Fruit fly (Drosophila melanogaster): ENCODE measurements around the gene neo.

Gene neo

DNA sequence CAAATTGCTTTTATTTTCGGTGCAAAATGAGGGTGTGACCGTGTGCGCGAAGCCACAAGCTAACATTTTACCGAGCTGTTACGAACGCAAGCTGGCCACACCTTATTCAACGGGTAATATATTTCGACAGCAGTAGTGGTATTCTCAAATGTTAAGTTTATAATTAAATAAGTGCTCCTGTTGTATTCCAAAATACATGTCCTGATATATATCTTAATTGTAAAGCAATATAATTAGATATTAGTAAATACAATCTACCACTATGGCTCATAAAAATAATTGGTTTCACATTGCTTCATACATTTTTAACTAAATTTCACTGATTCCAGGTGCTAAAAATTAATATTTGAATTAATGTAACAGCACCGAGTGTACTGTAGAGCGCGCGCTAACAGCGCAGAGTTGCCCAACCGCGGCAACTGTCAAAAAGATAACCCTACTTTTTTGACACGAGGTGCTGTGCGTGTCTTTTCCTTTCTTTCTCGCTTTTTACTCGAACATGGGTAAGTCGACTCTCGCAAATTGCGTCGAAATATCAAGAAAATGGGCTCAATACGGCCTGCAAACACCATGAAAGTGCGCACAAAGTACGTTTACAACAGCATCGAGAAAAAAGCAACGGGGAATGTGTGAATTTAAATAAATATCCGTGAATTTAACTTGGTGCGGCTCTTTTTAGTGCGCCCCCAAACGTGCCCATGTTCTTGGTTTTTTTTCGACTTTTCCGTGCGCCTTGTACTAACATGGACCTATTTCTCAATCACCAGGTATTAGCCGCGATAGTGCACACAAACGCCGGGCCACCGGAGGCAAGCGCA lies 42.7 kb downstream of the neo start, which contains the start of the genes CG15514 and RpS8 (continued):
- TF ChIP-seq Trl (optimal IDR thresholded peaks at IDR 0.05) (no peak), Trl (GFP tag; optimal IDR thresholded peaks at IDR 0.05) (peak; percentile 41), CG17186 (GFP tag; optimal IDR thresholded peaks at IDR 0.05) (peak; percentile 100), pnt (GFP tag; optimal IDR thresholded peaks at IDR 0.05) (no peak), TFAM (GFP tag; optimal IDR thresholded peaks at IDR 0.05) (no peak), Hr78 (GFP tag; optimal IDR thresholded peaks at IDR 0.05) (no peak), CG12391 (tag; optimal IDR thresholded peaks at IDR 0.05) (peak; percentile 74), Gsc (GFP tag; IDR thresholded peaks at IDR 0.05) (no peak), CG10979 (tag; optimal IDR thresholded peaks at IDR 0.05) (peak; percentile 49), gfzf (GFP tag; optimal IDR thresholded peaks at IDR 0.05) (peak; percentile 74), cwo (GFP tag; optimal IDR thresholded peaks at IDR 0.05) (peak; percentile 33), schlank (tag; optimal IDR thresholded peaks at IDR 0.05) (peak; percentile 41), CG2678 (tag; optimal IDR thresholded peaks at IDR 0.05) (peak; percentile 83), fd3F (GFP tag; optimal IDR thresholded peaks at IDR 0.05) (peak; percentile 33), CG8924 (tag; optimal IDR thresholded peaks at IDR 0.05) (peak; percentile 81), peb (GFP tag; IDR thresholded peaks at IDR 0.05) (no peak), CG8290 (GFP tag; optimal IDR thresholded peaks at IDR 0.05) (peak; percentile 55), CG8290 (tag; optimal IDR thresholded peaks at IDR 0.05) (peak; percentile 36 to 68), Lpt (GFP tag; optimal IDR thresholded peaks at IDR 0.05) (no peak), grau (tag; optimal IDR thresholded peaks at IDR 0.05) (peak; percentile 64), hth (optimal IDR thresholded peaks at IDR 0.05) (no peak), CG8359 (GFP tag; optimal IDR thresholded peaks at IDR 0.05; ENCODE audit: borderline replicate concordance) (peak; percentile 14), Elba2 (GFP tag; optimal IDR thresholded peaks at IDR 0.05) (peak; percentile 50), ttk (GFP tag; IDR thresholded peaks at IDR 0.05) (no peak), CG6813 (GFP tag; optimal IDR thresholded peaks at IDR 0.05) (peak; percentile 49), kah (GFP tag; optimal IDR thresholded peaks at IDR 0.05) (peak; percentile 30), ara (GFP tag; IDR thresholded peaks at IDR 0.05) (no peak; the same call in 1 of the 2 replicates), dysf (GFP tag; IDR thresholded peaks at IDR 0.05) (peak; percentile 46; the same call in 2 of the 3 replicates), CG6765 (GFP tag; optimal IDR thresholded peaks at IDR 0.05) (peak; percentile 69), Oaz (GFP tag; IDR thresholded peaks at IDR 0.05) (0 out of 2 replicates have a peak, but pooled peaks have one; percentile 47), prd (optimal IDR thresholded peaks at IDR 0.05) (no peak), prd (GFP tag; IDR thresholded peaks at IDR 0.05) (0 out of 3 replicates have a peak, but pooled peaks have one; percentile 51), sisA (GFP tag; IDR thresholded peaks at IDR 0.05) (peak; percentile 7; the same call in 1 of the 2 replicates), CG17361 (GFP tag; IDR thresholded peaks at IDR 0.05) (peak; percentile 64), CG11504 (tag; optimal IDR thresholded peaks at IDR 0.05) (peak; percentile 80), Mrtf (GFP tag; IDR thresholded peaks at IDR 0.05) (no peak), nau (GFP tag; optimal IDR thresholded peaks at IDR 0.05) (no peak), ken (GFP tag; IDR thresholded peaks at IDR 0.05) (0 out of 3 replicates have a peak, but pooled peaks have one; percentile 38), toy (GFP tag; IDR thresholded peaks at IDR 0.05) (no peak), ranshi (GFP tag; IDR thresholded peaks at IDR 0.05) (0 out of 2 replicates have a peak, but pooled peaks have one; percentile 26), CG32767 (GFP tag; IDR thresholded peaks at IDR 0.05) (no peak), Blimp-1 (GFP tag; optimal IDR thresholded peaks at IDR 0.05) (peak; percentile 63), Oli (tag; optimal IDR thresholded peaks at IDR 0.05) (peak; percentile 45), HLHmδ (GFP tag; optimal IDR thresholded peaks at IDR 0.05) (peak; percentile 69), gsb (GFP tag; IDR thresholded peaks at IDR 0.05) (no peak), E2f2 (GFP tag; IDR thresholded peaks at IDR 0.05) (peak; percentile 72), cg (GFP tag; optimal IDR thresholded peaks at IDR 0.05) (no peak), CG2712 (tag; optimal IDR thresholded peaks at IDR 0.05) (peak; percentile 44), Stat92E (GFP tag; optimal IDR thresholded peaks at IDR 0.05) (no peak)

Measured in whole organism, embryonic.